Fruit fly (Drosophila melanogaster) whole organism, pupa: ENCODE data around the gene Chd3.
A peak's percentile ranks its signal among the peaks of the same experiment; 100 is the strongest.

ENCODE experiments used
- CG10348 ChIP-seq: fragments of 200-800 bp; sonication (Bioruptor generic); IDR thresholded peaks from 2 replicates; pipeline ENCODE4 v1.3.6; 2022; ENCODE audit warnings: missing biosample characterization, missing genetic modification characterization
- CG12605 ChIP-seq: fragments of 200-800 bp; sonication (Bioruptor generic); IDR thresholded peaks from 2 replicates; pipeline ENCODE4 v1.3.6; 2022; ENCODE audit warnings: missing biosample characterization, missing genetic modification characterization
- CG13204 ChIP-seq: fragments of 200-800 bp; sonication (Bioruptor generic); optimal IDR thresholded peaks from 2 replicates; lab custom pipeline; 2018; ENCODE audit warnings: missing biosample characterization, mild to moderate bottlenecking, missing genetic modification characterization, moderate library complexity
- CG14655 ChIP-seq: fragments of 200-800 bp; sonication (Bioruptor generic); optimal IDR thresholded peaks from 3 replicates; lab custom pipeline; 2017; ENCODE audit warnings: mild to moderate bottlenecking, missing biosample characterization, missing genetic modification reagents, missing genetic modification characterization
- CG15710 ChIP-seq: fragments of 200-800 bp; sonication (Bioruptor generic); optimal IDR thresholded peaks from 2 replicates; lab custom pipeline; 2018; ENCODE audit warnings: missing biosample characterization, mild to moderate bottlenecking, missing genetic modification characterization, moderate library complexity
- CG17806 ChIP-seq: fragments of 200-800 bp; sonication (Bioruptor generic); optimal IDR thresholded peaks from 2 replicates; lab custom pipeline; 2018; ENCODE audit warnings: missing biosample characterization, mild to moderate bottlenecking, missing genetic modification characterization, moderate library complexity
- CG32121 ChIP-seq: fragments of 200-800 bp; sonication (Bioruptor generic); IDR thresholded peaks from 2 replicates; pipeline ENCODE4 v1.3.6; 2022; ENCODE audit warnings: missing biosample characterization, missing genetic modification characterization
- CG34367 ChIP-seq: fragments of 200-800 bp; sonication (Bioruptor generic); optimal IDR thresholded peaks from 2 replicates; lab custom pipeline; 2018; ENCODE audit warnings: missing biosample characterization, mild to moderate bottlenecking, missing genetic modification characterization
- CG4496 ChIP-seq: fragments of 200-800 bp; sonication (Bioruptor generic); IDR thresholded peaks from 3 replicates; pipeline ENCODE4 v1.3.6; 2022; ENCODE audit warnings: missing biosample characterization, missing genetic modification characterization
- CG8159 ChIP-seq: fragments of 200-800 bp; sonication (Bioruptor generic); optimal IDR thresholded peaks from 3 replicates; lab custom pipeline; 2018; ENCODE audit warnings: missing biosample characterization, mild to moderate bottlenecking, missing genetic modification characterization, moderate library complexity
- CG8301 ChIP-seq: fragments of 200-800 bp; sonication (Bioruptor generic); optimal IDR thresholded peaks from 2 replicates; lab custom pipeline; 2018; ENCODE audit warnings: missing biosample characterization, mild to moderate bottlenecking, missing genetic modification characterization
- CG9948 ChIP-seq: fragments of 200-800 bp; sonication (Bioruptor generic); optimal IDR thresholded peaks from 2 replicates; lab custom pipeline; 2018; ENCODE audit warnings: missing biosample characterization, mild to moderate bottlenecking, missing genetic modification characterization, moderate library complexity
- D1 ChIP-seq: fragments of 200-800 bp; sonication (Bioruptor generic); optimal IDR thresholded peaks from 2 replicates; lab custom pipeline; 2018; ENCODE audit warnings: missing biosample characterization, mild to moderate bottlenecking, missing genetic modification characterization, moderate library complexity
- EcR ChIP-seq: fragments of 200-800 bp; sonication (Bioruptor generic); optimal IDR thresholded peaks from 3 replicates; lab custom pipeline; 2019; ENCODE audit warnings: missing biosample characterization, missing genetic modification characterization, mild to moderate bottlenecking, moderate library complexity, missing genetic modification reagents
- Ets98B ChIP-seq: fragments of 200-800 bp; sonication (Bioruptor generic); IDR thresholded peaks from 2 replicates; pipeline ENCODE4 v1.3.6; 2022; ENCODE audit warnings: missing biosample characterization, missing genetic modification characterization
- Pif1A ChIP-seq: fragments of 200-800 bp; sonication (Bioruptor generic); optimal IDR thresholded peaks from 3 replicates; lab custom pipeline; 2016; ENCODE audit warnings: missing biosample characterization, missing genetic modification characterization
- Pif1B ChIP-seq: fragments of 200-800 bp; sonication (Bioruptor generic); optimal IDR thresholded peaks from 3 replicates; lab custom pipeline; 2016; ENCODE audit warnings: missing biosample characterization, missing genetic modification characterization
- Snoo ChIP-seq: fragments of 200-800 bp; sonication (Bioruptor generic); optimal IDR thresholded peaks from 3 replicates; lab custom pipeline; 2017; ENCODE audit warnings: missing biosample characterization, mild to moderate bottlenecking, missing genetic modification characterization, inconsistent platforms
- fd96Ca ChIP-seq: fragments of 200-800 bp; sonication (Bioruptor generic); IDR thresholded peaks from 3 replicates; pipeline ENCODE4 v1.3.6; 2022; ENCODE audit warnings: missing biosample characterization, missing genetic modification characterization
- gl ChIP-seq: fragments of 200-800 bp; sonication (Bioruptor generic); optimal IDR thresholded peaks from 2 replicates; lab custom pipeline; 2018; ENCODE audit warnings: missing biosample characterization, mild to moderate bottlenecking, missing genetic modification characterization
- rn ChIP-seq: fragments of 200-800 bp; sonication (Bioruptor generic); IDR thresholded peaks from 2 replicates; pipeline ENCODE4 v1.3.6; 2022; ENCODE audit warnings: missing biosample characterization, missing genetic modification characterization

The Chd3 gene

DNA sequence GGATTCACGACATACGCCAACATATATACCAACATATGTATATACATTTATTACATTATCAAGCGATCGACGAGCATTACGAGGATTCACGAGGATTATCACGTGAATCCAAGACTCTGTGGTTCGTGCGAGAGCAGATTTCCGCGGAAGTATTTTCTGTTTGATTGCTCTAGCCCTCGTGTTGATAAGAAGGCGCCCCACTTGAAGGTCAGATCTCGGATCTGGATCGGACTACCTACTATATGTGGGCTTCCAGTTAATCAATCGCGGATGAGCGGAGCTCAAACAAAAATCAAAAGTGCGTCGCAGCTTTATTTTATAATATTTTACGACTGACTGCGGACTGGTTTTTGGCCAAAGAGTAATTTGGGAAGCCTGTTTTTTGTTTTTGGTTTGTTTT is 48.0 kb downstream of the Chd3 start:
- TF ChIP-seq CG14655 (GFP tag; lab: Kevin White, UChicago): no peak

DNA sequence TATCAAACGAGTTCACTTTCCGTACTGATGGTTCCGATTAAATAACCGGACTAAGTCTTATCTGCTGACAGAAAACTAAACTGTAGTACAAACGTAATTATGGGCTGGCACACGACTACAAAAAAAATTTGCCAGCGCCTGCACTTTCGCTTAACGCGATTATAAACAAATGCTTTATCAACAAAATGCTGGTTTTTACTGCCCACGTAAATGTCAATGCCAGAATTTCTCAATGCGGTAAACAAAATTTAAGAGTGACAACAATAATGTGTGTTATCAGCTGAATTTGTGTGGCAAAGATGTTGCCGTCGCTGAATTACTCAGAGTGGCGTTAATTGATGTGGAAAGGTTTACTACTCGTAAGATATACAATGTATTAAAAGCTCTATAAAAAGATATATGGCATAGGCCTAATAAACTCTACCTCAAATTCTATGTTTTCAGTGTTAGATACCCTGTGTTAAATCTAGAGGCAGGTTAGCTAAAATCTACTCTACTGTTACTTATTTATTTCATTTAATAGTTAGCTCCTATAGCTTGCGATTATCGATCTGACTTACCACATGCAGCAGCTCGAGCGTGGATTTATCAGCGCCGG is 49.1 kb downstream of the Chd3 start:
- TF ChIP-seq EcR (no peak), CG10348 (GFP tag; lab: Robert Waterston, UW) (no peak), CG32121 (GFP tag; lab: Robert Waterston, UW) (no peak), CG9948 (tag; lab: Kevin White, UChicago) (no peak), CG8159 (no peak), CG15710 (tag; lab: Kevin White, UChicago) (no peak), D1 (tag; lab: Kevin White, UChicago) (no peak), CG12605 (no peak), Ets98B (no peak), gl (tag; lab: Kevin White, UChicago) (no peak), CG13204 (no peak), rn (GFP tag; lab: Robert Waterston, UW) (no peak), CG14655 (GFP tag; lab: Kevin White, UChicago) (no peak), CG4496 (GFP tag; lab: Robert Waterston, UW) (no peak), CG8301 (tag; lab: Kevin White, UChicago) (no peak), CG17806 (tag; lab: Kevin White, UChicago) (no peak), CG34367 (tag; lab: Kevin White, UChicago) (no peak)

DNA sequence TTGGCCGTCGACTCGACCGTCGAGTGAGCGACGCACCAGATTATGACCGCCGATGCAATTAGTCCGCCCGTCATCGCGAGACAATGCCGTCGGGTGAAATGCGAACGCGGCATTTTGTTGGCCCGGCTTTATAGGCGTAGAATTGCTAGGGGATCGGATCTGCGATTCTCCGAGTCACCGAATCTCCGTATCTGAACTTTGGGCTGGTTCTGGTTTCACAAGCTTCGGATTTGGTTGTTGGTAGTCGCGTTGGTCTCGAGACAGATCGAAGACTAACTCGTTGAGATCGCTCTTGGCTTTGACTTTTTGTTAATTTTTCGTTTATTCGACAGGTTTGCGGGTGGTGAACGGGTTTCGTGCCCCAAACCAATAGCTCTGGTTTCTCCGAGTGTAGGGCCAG is 49.6 kb downstream of the Chd3 start:
- TF ChIP-seq Pif1A (no peak), CG32121 (GFP tag; lab: Robert Waterston, UW) (no peak), D1 (tag; lab: Kevin White, UChicago) (no peak), EcR (no peak), CG13204 (peak; percentile 6), CG4496 (GFP tag; lab: Robert Waterston, UW) (0 out of 3 replicates have a peak, but pooled peaks have one; percentile 11), CG34367 (tag; lab: Kevin White, UChicago) (no peak), Ets98B (no peak), fd96Ca (no peak), CG14655 (GFP tag; lab: Kevin White, UChicago) (peak; percentile 8), CG9948 (tag; lab: Kevin White, UChicago) (no peak), CG10348 (GFP tag; lab: Robert Waterston, UW) (no peak), CG12605 (no peak), Pif1B (GFP tag; lab: Kevin White, UChicago) (no peak)

DNA sequence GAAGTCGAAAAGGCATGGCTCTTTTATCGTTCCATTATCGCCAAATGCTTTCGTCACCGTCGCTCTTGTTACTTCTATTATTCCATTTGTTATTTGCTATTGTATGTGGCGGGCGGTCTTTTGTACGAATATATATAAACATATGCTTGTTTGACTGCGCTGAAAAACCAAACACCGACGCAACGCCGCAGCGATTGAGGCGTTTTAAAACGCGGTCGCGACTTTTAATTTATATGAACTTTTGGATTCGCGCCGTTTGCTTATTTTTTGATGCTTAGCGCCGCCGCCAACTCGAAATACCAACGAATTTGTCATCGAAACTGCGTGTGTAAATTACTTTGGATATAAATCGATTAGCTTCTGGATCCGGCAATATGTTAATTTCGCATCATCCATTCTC is 50.2 kb downstream of the Chd3 start:
- TF ChIP-seq CG32121 (GFP tag; lab: Robert Waterston, UW) (no peak), CG12605 (no peak), CG8301 (tag; lab: Kevin White, UChicago) (no peak), gl (tag; lab: Kevin White, UChicago) (no peak), rn (GFP tag; lab: Robert Waterston, UW) (no peak), Snoo (tag; lab: Kevin White, UChicago) (no peak), CG8159 (no peak), CG14655 (GFP tag; lab: Kevin White, UChicago) (no peak), Pif1A (no peak), Ets98B (no peak), CG13204 (no peak), CG10348 (GFP tag; lab: Robert Waterston, UW) (no peak), D1 (tag; lab: Kevin White, UChicago) (no peak), CG9948 (tag; lab: Kevin White, UChicago) (no peak), EcR (no peak), CG4496 (GFP tag; lab: Robert Waterston, UW) (no peak), CG34367 (tag; lab: Kevin White, UChicago) (no peak), CG17806 (tag; lab: Kevin White, UChicago) (no peak)

DNA sequence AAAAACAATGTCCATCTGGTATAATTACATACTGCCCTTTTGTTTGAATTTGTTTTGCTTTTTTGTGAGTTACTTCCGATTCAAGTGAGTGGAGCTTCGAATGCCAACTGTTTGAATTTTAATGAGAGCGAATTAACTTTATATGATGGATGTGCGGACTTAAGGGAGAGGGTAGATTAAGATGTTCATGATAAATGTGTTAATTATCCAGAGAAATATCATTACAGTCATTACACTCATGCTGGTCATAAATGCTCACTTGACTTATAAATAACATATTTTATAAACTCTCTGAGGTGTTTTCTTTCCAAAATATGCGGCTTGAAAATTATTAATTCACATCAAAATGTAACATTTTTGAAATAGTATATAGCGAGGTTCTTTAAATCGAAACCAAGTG is 50.6 kb downstream of the Chd3 start, which contains the start of gene CG9449:
Gene CG9449, minus strand, starts transcription at position 101 of the 400 bp plus-strand sequence.
- no peak for TF ChIP-seq rn (GFP tag; lab: Robert Waterston, UW)
- TF ChIP-seq Ets98B: no peak
- TF ChIP-seq CG14655 (GFP tag; lab: Kevin White, UChicago): no peak
- no peak for TF ChIP-seq CG12605
- TF ChIP-seq CG4496 (GFP tag; lab: Robert Waterston, UW): no peak
- TF ChIP-seq Pif1A: no peak
- TF ChIP-seq CG32121 (GFP tag; lab: Robert Waterston, UW): no peak
- TF ChIP-seq CG17806 (tag; lab: Kevin White, UChicago): no peak
- TF ChIP-seq CG8159: no peak
- TF ChIP-seq fd96Ca: no peak
- TF ChIP-seq CG9948 (tag; lab: Kevin White, UChicago): no peak
- no peak for TF ChIP-seq Snoo (tag; lab: Kevin White, UChicago)
- no peak for TF ChIP-seq CG15710 (tag; lab: Kevin White, UChicago)

DNA sequence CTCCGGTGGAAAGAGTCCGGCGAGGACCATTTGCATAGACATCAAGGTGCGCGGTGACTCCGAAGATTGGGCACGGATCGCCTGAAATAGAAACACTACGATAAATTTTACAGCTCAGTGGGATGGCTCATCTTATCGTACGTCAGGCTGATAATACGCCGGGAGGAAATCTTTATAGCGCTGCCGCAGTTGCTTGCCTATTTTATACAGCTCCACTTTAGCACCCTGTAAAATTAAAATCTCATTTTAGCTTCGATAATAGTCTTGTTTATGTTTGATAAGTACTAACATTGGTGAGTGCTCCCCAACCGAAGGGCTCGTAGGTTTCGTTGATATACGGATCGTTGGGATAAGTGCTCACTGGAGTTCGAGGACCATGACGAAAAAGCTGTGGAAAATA is 52.4 kb downstream of the Chd3 start:
- TF ChIP-seq CG4496 (GFP tag; lab: Robert Waterston, UW) (no peak), D1 (tag; lab: Kevin White, UChicago) (no peak), CG13204 (no peak), CG10348 (GFP tag; lab: Robert Waterston, UW) (no peak), CG9948 (tag; lab: Kevin White, UChicago) (no peak), Pif1A (no peak), CG8159 (no peak), EcR (no peak), CG12605 (no peak), CG32121 (GFP tag; lab: Robert Waterston, UW) (no peak), fd96Ca (no peak), CG15710 (tag; lab: Kevin White, UChicago) (no peak), Snoo (tag; lab: Kevin White, UChicago) (no peak), CG34367 (tag; lab: Kevin White, UChicago) (no peak), Ets98B (no peak), CG14655 (GFP tag; lab: Kevin White, UChicago) (no peak), CG8301 (tag; lab: Kevin White, UChicago) (no peak)
